Worm (Caenorhabditis elegans): Measurements from ENCODE around the gene srz-11.
"Not testable (repeated sequence)": the region's sequence is repeated elsewhere in the genome, so short reads cannot be mapped to it uniquely, and the experiment has no call there.

DNA sequence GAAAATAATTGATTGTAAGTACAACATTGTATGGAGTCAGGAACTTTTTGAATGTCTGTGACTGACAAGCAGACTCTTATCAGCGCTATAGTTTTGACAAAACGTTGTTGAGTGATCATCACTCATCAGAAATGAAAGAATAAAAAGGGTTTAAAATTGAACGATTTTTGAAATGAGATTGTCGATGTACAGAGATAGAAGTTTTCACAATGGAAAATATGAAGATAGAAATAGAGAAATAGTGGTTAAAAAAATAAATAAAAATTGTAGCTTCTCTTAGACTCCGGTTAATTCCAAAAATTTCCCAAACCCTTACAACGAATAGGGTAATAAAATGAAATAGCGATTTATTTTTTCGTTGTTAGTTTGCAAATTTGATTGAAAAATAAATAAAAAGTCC lies 37.7 kb upstream of the srz-11 start, which contains the start of gene ugt-30:
- TF ChIP-seq ama-1 (optimal IDR thresholded peaks at IDR 0.05); scrt-1 (GFP tag; IDR thresholded peaks at IDR 0.05); tbx-11 (GFP tag; IDR thresholded peaks at IDR 0.05): not testable (repeated sequence)

All from whole organism, early embryonic.